Worm (Caenorhabditis elegans) whole organism, L1 larva: Measurements from ENCODE around the gene btb-12.

Experiments used
- F16B12.6 ChIP-seq: fragments of 150-350 bp; optimal IDR thresholded peaks from 2 replicates; lab custom pipeline; 2014; ENCODE audit warnings: missing biosample characterization, missing genetic modification characterization
- aha-1 ChIP-seq: fragments of 150-350 bp; optimal IDR thresholded peaks from 2 replicates; lab custom pipeline; 2014; ENCODE audit warnings: missing biosample characterization, missing genetic modification characterization
- alr-1 ChIP-seq: fragments of 200-800 bp; sonication (Bioruptor generic); optimal IDR thresholded peaks from 2 replicates; lab custom pipeline; 2018; ENCODE audit warnings: borderline replicate concordance, mild to moderate bottlenecking, missing genetic modification characterization, missing compliant biosample characterization
- ama-1 ChIP-seq: fragments of 150-350 bp; optimal IDR thresholded peaks from 2 replicates; lab custom pipeline; 2014
- blmp-1 ChIP-seq: fragments of 150-350 bp; optimal IDR thresholded peaks from 2 replicates; lab custom pipeline; 2014; ENCODE audit warnings: missing biosample characterization, missing genetic modification characterization
- ceh-8 ChIP-seq: fragments of 200-800 bp; sonication (Bioruptor generic); optimal IDR thresholded peaks from 2 replicates; lab custom pipeline; 2018; ENCODE audit warnings: mild to moderate bottlenecking, missing genetic modification characterization, moderate library complexity, missing compliant biosample characterization
- ceh-82 ChIP-seq, 3 experiments: fragments of 150-350 bp in 1 of 3; sonication (generic microtip) in 2 of 3; optimal IDR thresholded peaks; 2 replicates each; lab custom pipeline; 2014 to 2017; ENCODE audit warnings: missing biosample characterization in 3 of 3, missing genetic modification characterization in 3 of 3
- egl-27 ChIP-seq, 2 experiments: fragments of 150-350 bp in 1 of 2; sonication (generic microtip); optimal IDR thresholded peaks; 3 replicates each; lab custom pipeline; 2017 to 2018; ENCODE audit warnings: missing biosample characterization in 2 of 2, missing genetic modification characterization in 2 of 2, missing genetic modification reagents in 2 of 2
- elt-2 ChIP-seq: sonication (generic microtip); optimal IDR thresholded peaks from 2 replicates; lab custom pipeline; 2016; ENCODE audit warnings: missing genetic modification characterization, mild to moderate bottlenecking, inconsistent platforms, missing compliant biosample characterization, missing genetic modification reagents
- elt-3 ChIP-seq, 6 experiments: fragments of 150-350 bp in 1 of 6; sonication (generic microtip); optimal IDR thresholded peaks; 2 replicates each; lab custom pipeline; 2017 to 2018; ENCODE audit warnings: missing biosample characterization in 6 of 6, missing genetic modification characterization in 6 of 6, inconsistent platforms in 1 of 6
- ets-5 ChIP-seq: fragments of 200-800 bp; sonication (Bioruptor generic); IDR thresholded peaks from 2 replicates; pipeline ENCODE4 v1.3.6; 2022; ENCODE audit warnings: missing genetic modification characterization, missing compliant biosample characterization
- fkh-4 ChIP-seq: sonication (generic microtip); optimal IDR thresholded peaks from 2 replicates; lab custom pipeline; 2016; ENCODE audit warnings: missing compliant biosample characterization, missing genetic modification characterization, borderline replicate concordance
- grh-1 ChIP-seq: fragments of 200-800 bp; sonication (Bioruptor generic); IDR thresholded peaks from 2 replicates; pipeline ENCODE4 v1.3.6; 2022; ENCODE audit warnings: missing genetic modification reagents, missing genetic modification characterization, missing compliant biosample characterization
- hlh-4 ChIP-seq: sonication (generic microtip); optimal IDR thresholded peaks from 2 replicates; lab custom pipeline; 2016; ENCODE audit warnings: mild to moderate bottlenecking, missing genetic modification characterization, missing compliant biosample characterization
- irx-1 ChIP-seq: sonication (generic microtip); optimal IDR thresholded peaks from 2 replicates; lab custom pipeline; 2016; ENCODE audit warnings: missing genetic modification characterization, missing compliant biosample characterization
- lin-15B ChIP-seq: fragments of 150-350 bp; sonication (generic microtip); optimal IDR thresholded peaks from 3 replicates; lab custom pipeline; 2014; ENCODE audit warnings: missing biosample characterization, missing genetic modification characterization
- lin-35 ChIP-seq, 2 experiments: fragments of 150-350 bp; optimal IDR thresholded peaks; 2 replicates each; lab custom pipeline; 2014; ENCODE audit warnings: missing biosample characterization in 2 of 2, missing genetic modification characterization in 2 of 2, missing genetic modification reagents in 2 of 2
- lsy-2 ChIP-seq, 2 experiments: fragments of 150-350 bp; optimal IDR thresholded peaks; 2 replicates each; lab custom pipeline; 2014; ENCODE audit warnings: missing biosample characterization in 2 of 2, missing genetic modification characterization in 2 of 2
- mab-9 ChIP-seq: fragments of 200-800 bp; sonication (Bioruptor generic); IDR thresholded peaks from 2 replicates; pipeline ENCODE4 v1.3.6; 2022; ENCODE audit warnings: missing genetic modification reagents, missing genetic modification characterization, missing compliant biosample characterization
- mdl-1 ChIP-seq, 2 experiments: fragments of 150-350 bp; optimal IDR thresholded peaks; 2 replicates each; lab custom pipeline; 2014 to 2017; ENCODE audit warnings: missing biosample characterization in 2 of 2, missing genetic modification characterization in 2 of 2, inconsistent platforms in 1 of 2
- nhr-11 ChIP-seq: fragments of 150-350 bp; optimal IDR thresholded peaks from 2 replicates; lab custom pipeline; 2014; ENCODE audit warnings: missing biosample characterization, missing genetic modification characterization
- nhr-19 ChIP-seq: fragments of 200-800 bp; sonication (Bioruptor generic); conservative IDR thresholded peaks from 2 replicates; pipeline ENCODE4 v1.3.6; 2022; ENCODE audit warnings: missing genetic modification characterization, missing compliant biosample characterization
- nhr-20 ChIP-seq: sonication (generic microtip); optimal IDR thresholded peaks from 2 replicates; lab custom pipeline; 2016; ENCODE audit warnings: mild to moderate bottlenecking, missing genetic modification characterization, missing compliant biosample characterization
- nhr-76 ChIP-seq: sonication (generic microtip); optimal IDR thresholded peaks from 2 replicates; lab custom pipeline; 2017; ENCODE audit warnings: missing biosample characterization, missing genetic modification characterization
- nhr-84 ChIP-seq: sonication (generic microtip); optimal IDR thresholded peaks from 2 replicates; lab custom pipeline; 2017; ENCODE audit warnings: missing biosample characterization, missing genetic modification characterization
- nhr-85 ChIP-seq: sonication (generic microtip); peaks from one replicate; lab custom pipeline; 2016; ENCODE audit warnings: missing genetic modification characterization, inconsistent platforms, missing compliant biosample characterization
- skn-1 ChIP-seq: fragments of 150-350 bp; optimal IDR thresholded peaks from 2 replicates; lab custom pipeline; 2014; ENCODE audit warnings: missing biosample characterization, missing genetic modification characterization
- snu-23 ChIP-seq: sonication (generic microtip); optimal IDR thresholded peaks from 2 replicates; lab custom pipeline; 2016; ENCODE audit warnings: missing genetic modification characterization, missing compliant biosample characterization
- tbx-2 ChIP-seq: sonication (generic microtip); optimal IDR thresholded peaks from 2 replicates; lab custom pipeline; 2016; ENCODE audit warnings: missing genetic modification characterization, missing compliant biosample characterization
- tlp-1 ChIP-seq: fragments of 150-350 bp; optimal IDR thresholded peaks from 2 replicates; lab custom pipeline; 2014; ENCODE audit warnings: missing biosample characterization, missing genetic modification characterization
- unc-62 ChIP-seq: fragments of 150-350 bp; optimal IDR thresholded peaks from 2 replicates; lab custom pipeline; 2014; ENCODE audit warnings: missing biosample characterization, missing genetic modification reagents, missing genetic modification characterization
- zag-1 ChIP-seq: fragments of 150-350 bp; optimal IDR thresholded peaks from 2 replicates; lab custom pipeline; 2014; ENCODE audit warnings: missing biosample characterization, missing genetic modification characterization
- ztf-11 ChIP-seq, 2 experiments: sonication (generic microtip); optimal IDR thresholded peaks; 2 replicates each; lab custom pipeline; 2016 to 2017; ENCODE audit warnings: missing genetic modification characterization in 2 of 2, missing biosample characterization in 1 of 2, missing compliant biosample characterization in 1 of 2
- ztf-4 ChIP-seq: fragments of 150-350 bp; optimal IDR thresholded peaks from 2 replicates; lab custom pipeline; 2014; ENCODE audit warnings: missing biosample characterization, missing genetic modification characterization

The btb-12 gene

ce11 chrII:1654917-1655316 is at the start of gene btb-12:
btb-12 (plus strand) TSS chrII:1655217.
- TF ChIP-seq ceh-82 (tag; optimal IDR thresholded peaks at IDR 0.05; lab: Kevin White, UChicago) (no peak), ztf-4 (tag; lab: Kevin White, UChicago) (no peak), alr-1 (tag; lab: Kevin White, UChicago) (no peak), elt-3 (tag; optimal IDR thresholded peaks at IDR 0.05; lab: Kevin White, UChicago) (no peak), egl-27 (tag; optimal IDR thresholded peaks at IDR 0.05; lab: Kevin White, UChicago) (no peak), unc-62 (GFP tag; lab: Kevin White, UChicago) (no peak), fkh-4 (tag; lab: Kevin White, UChicago) (no peak), ztf-11 (tag; optimal IDR thresholded peaks at IDR 0.05; lab: Kevin White, UChicago) (no peak), ceh-8 (no peak), elt-2 (tag; lab: Kevin White, UChicago) (no peak), grh-1 (GFP tag; lab: Robert Waterston, UW) (no peak), F16B12.6 (tag; lab: Kevin White, UChicago) (no peak)

- TF ChIP-seq mdl-1 (tag; optimal IDR thresholded peaks at IDR 0.05; lab: Kevin White, UChicago) (no peak), nhr-76 (tag; lab: Kevin White, UChicago) (no peak), tbx-2 (tag; lab: Kevin White, UChicago) (no peak), aha-1 (tag; lab: Kevin White, UChicago) (no peak), hlh-4 (tag; lab: Kevin White, UChicago) (no peak), zag-1 (no peak)
These were observed 48.9 kb upstream of the btb-12 start, which contains the start of gene bath-33 for ce11 chrII:1606079-1606478. bath-33 (minus strand) TSS chrII:1606179.

- TF ChIP-seq elt-2 (tag; lab: Kevin White, UChicago) (peak; percentile 64), nhr-11 (no peak), tlp-1 (tag; lab: Kevin White, UChicago) (no peak), snu-23 (no peak), lsy-2 (tag; optimal IDR thresholded peaks at IDR 0.05; lab: Kevin White, UChicago) (no peak)
- TF ChIP-seq, all 84 proteins: peak for 1
These were observed 47.4 kb upstream of the btb-12 start for ce11 chrII:1607575-1607974.

ce11 chrII:1608915-1609314 is 46.1 kb upstream of the btb-12 start:
- TF ChIP-seq tlp-1 (tag; lab: Kevin White, UChicago) (peak; percentile 4), nhr-84 (no peak), nhr-20 (tag; lab: Kevin White, UChicago) (no peak), skn-1 (tag; lab: Kevin White, UChicago) (no peak), elt-2 (tag; lab: Kevin White, UChicago) (peak; percentile 82), lin-35 (GFP tag; optimal IDR thresholded peaks at IDR 0.05; lab: Kevin White, UChicago) (peak in 1 of 2 experiments; percentile 33), ztf-11 (tag; optimal IDR thresholded peaks at IDR 0.05; lab: Kevin White, UChicago) (no peak)

ce11 chrII:1610630-1611029 is 44.4 kb upstream of the btb-12 start, which contains the start of gene fbxa-163:
fbxa-163 (minus strand) TSS chrII:1610730.
- TF ChIP-seq ets-5 (no peak), egl-27 (tag; optimal IDR thresholded peaks at IDR 0.05; lab: Kevin White, UChicago) (no peak), nhr-20 (tag; lab: Kevin White, UChicago) (no peak), nhr-19 (GFP tag; lab: Robert Waterston, UW) (no peak), elt-2 (tag; lab: Kevin White, UChicago) (no peak), blmp-1 (tag; lab: Kevin White, UChicago) (no peak), ama-1 (lab: Kevin White, UChicago) (no peak), tlp-1 (tag; lab: Kevin White, UChicago) (no peak), lin-15B (tag; lab: Kevin White, UChicago) (no peak), grh-1 (GFP tag; lab: Robert Waterston, UW) (no peak), aha-1 (tag; lab: Kevin White, UChicago) (no peak), ceh-82 (tag; optimal IDR thresholded peaks at IDR 0.05; lab: Kevin White, UChicago) (no peak), nhr-84 (no peak), nhr-85 (tag; lab: Kevin White, UChicago) (no peak), irx-1 (no peak), ztf-11 (tag; optimal IDR thresholded peaks at IDR 0.05; lab: Kevin White, UChicago) (no peak), mab-9 (GFP tag; lab: Robert Waterston, UW) (no peak)
- TF ChIP-seq, all 84 proteins: peak for 0
